Fruit fly (Drosophila melanogaster): Measurements from ENCODE around the gene CG5177.

The CG5177 gene

dm6 chr2L:7423333-7423895 is 18.4 kb downstream of the CG5177 start (continued):
- TF ChIP-seq CG5245 (GFP tag; optimal IDR thresholded peaks at IDR 0.05) (no peak), YL-1 (GFP tag; optimal IDR thresholded peaks at IDR 0.05) (no peak), CG1233 (GFP tag; optimal IDR thresholded peaks at IDR 0.05) (no peak), Sry-β (GFP tag; optimal IDR thresholded peaks at IDR 0.05) (peak; percentile 10), nau (GFP tag; optimal IDR thresholded peaks at IDR 0.05) (no peak), HLH54F (GFP tag; optimal IDR thresholded peaks at IDR 0.05) (peak; percentile 46), trh (GFP tag; optimal IDR thresholded peaks at IDR 0.05) (no peak), CG11504 (tag; optimal IDR thresholded peaks at IDR 0.05) (peak; percentile 3), mam (GFP tag; optimal IDR thresholded peaks at IDR 0.05) (peak; percentile 51), CG12659 (GFP tag; optimal IDR thresholded peaks at IDR 0.05) (no peak), rib (GFP tag; IDR thresholded peaks at IDR 0.05) (peak; percentile 94), CG17912 (GFP tag; optimal IDR thresholded peaks at IDR 0.05) (no peak), Lpt (GFP tag; optimal IDR thresholded peaks at IDR 0.05) (no peak), CG5953 (GFP tag; IDR thresholded peaks at IDR 0.05) (0 out of 2 replicates have a peak, but pooled peaks have one; percentile 17), chn (GFP tag; optimal IDR thresholded peaks at IDR 0.05) (no peak), row (GFP tag; IDR thresholded peaks at IDR 0.05) (peak; percentile 67), CG12769 (tag; optimal IDR thresholded peaks at IDR 0.05) (peak; percentile 50), Lhr (GFP tag; optimal IDR thresholded peaks at IDR 0.05) (no peak), CG11398 (GFP tag; optimal IDR thresholded peaks at IDR 0.05) (no peak), HLHmδ (GFP tag; optimal IDR thresholded peaks at IDR 0.05) (peak; percentile 55), dan (GFP tag; IDR thresholded peaks at IDR 0.05) (no peak), CG3995 (GFP tag; optimal IDR thresholded peaks at IDR 0.05) (no peak), Hsf (GFP tag; optimal IDR thresholded peaks at IDR 0.05) (peak; percentile 12), ssp (GFP tag; IDR thresholded peaks at IDR 0.05) (no peak; the same call in 1 of the 2 replicates), hkb (optimal IDR thresholded peaks at IDR 0.05) (no peak), hkb (GFP tag; IDR thresholded peaks at IDR 0.05) (no peak), ap (GFP tag; IDR thresholded peaks at IDR 0.05) (no peak), NFAT (GFP tag; IDR thresholded peaks at IDR 0.05) (peak; percentile 69), bcd (GFP tag; optimal IDR thresholded peaks at IDR 0.05) (peak; percentile 8), BEAF-32 (GFP tag; optimal IDR thresholded peaks at IDR 0.05) (no peak), CG7271 (tag; optimal IDR thresholded peaks at IDR 0.05) (no peak), CG13894 (tag; optimal IDR thresholded peaks at IDR 0.05) (peak; percentile 40), tgo (GFP tag; IDR thresholded peaks at IDR 0.05) (no peak), h (optimal IDR thresholded peaks at IDR 0.05) (no peak), abd-A (tag; optimal IDR thresholded peaks at IDR 0.05) (no peak), Ada2b (GFP tag; IDR thresholded peaks at IDR 0.05) (no peak), tx (GFP tag; optimal IDR thresholded peaks at IDR 0.05) (no peak), esg (GFP tag; conservative IDR thresholded peaks at IDR 0.05) (peak; percentile 46; the same call in 1 of the 2 replicates), Mad (GFP tag; optimal IDR thresholded peaks at IDR 0.05) (no peak), knrl (GFP tag; IDR thresholded peaks at IDR 0.05; ENCODE audit: partially characterized antibody) (no peak), cg (GFP tag; optimal IDR thresholded peaks at IDR 0.05) (no peak), slou (GFP tag; optimal IDR thresholded peaks at IDR 0.05) (no peak), zen2 (GFP tag; IDR thresholded peaks at IDR 0.05; ENCODE audit: partially characterized antibody) (no peak), wek (GFP tag; optimal IDR thresholded peaks at IDR 0.05) (no peak), crp (GFP tag; optimal IDR thresholded peaks at IDR 0.05) (no peak), slbo (GFP tag; IDR thresholded peaks at IDR 0.05) (peak; percentile 84), CG16815 (GFP tag; optimal IDR thresholded peaks at IDR 0.05) (peak; percentile 29), CG3163 (GFP tag; optimal IDR thresholded peaks at IDR 0.05) (no peak), CG15011 (GFP tag; optimal IDR thresholded peaks at IDR 0.05) (no peak), CG12219 (GFP tag; optimal IDR thresholded peaks at IDR 0.05) (peak; percentile 4), Antp (GFP tag; optimal IDR thresholded peaks at IDR 0.05) (peak; percentile 57)

Data from whole organism, embryonic.